Worm (Caenorhabditis elegans) whole organism, mixed stage, embryonic: ENCODE measurements around the gene cpr-8.

ENCODE experiments used
- blmp-1 ChIP-seq: fragments of 150-350 bp; optimal IDR thresholded peaks from 2 replicates; lab custom pipeline; 2014; ENCODE audit warnings: missing biosample characterization, missing genetic modification characterization
- drap-1 ChIP-seq: fragments of 200-800 bp; sonication (Bioruptor generic); optimal IDR thresholded peaks from 3 replicates; lab custom pipeline; 2018; ENCODE audit warnings: mild to moderate bottlenecking, missing genetic modification characterization, missing compliant biosample characterization
- snpc-4 ChIP-seq: fragments of 150-350 bp; optimal IDR thresholded peaks from 2 replicates; lab custom pipeline; 2014; ENCODE audit warnings: missing biosample characterization, missing genetic modification characterization
- zip-8 ChIP-seq: fragments of 150-350 bp; optimal IDR thresholded peaks from 2 replicates; lab custom pipeline; 2014; ENCODE audit warnings: missing biosample characterization, missing genetic modification characterization

ce11 chrV:1160716-1161115, 26.3 kb downstream of the cpr-8 start:
- TF ChIP-seq snpc-4 (tag; lab: Kevin White, UChicago) (no peak), drap-1 (GFP tag; lab: Kevin White, UChicago) (no peak), blmp-1 (tag; lab: Kevin White, UChicago) (no peak), zip-8 (tag; lab: Kevin White, UChicago) (no peak)
